Fruit fly (Drosophila melanogaster): ENCODE data around the gene Sirt7.

Sirt7 gene

dm6 chr3R:29049055-29049722 is 6.5 kb upstream of the Sirt7 start, which contains the start of gene CG11837 (continued):
- no peak for TF ChIP-seq CG2678 (tag; optimal IDR thresholded peaks at IDR 0.05)

DNA sequence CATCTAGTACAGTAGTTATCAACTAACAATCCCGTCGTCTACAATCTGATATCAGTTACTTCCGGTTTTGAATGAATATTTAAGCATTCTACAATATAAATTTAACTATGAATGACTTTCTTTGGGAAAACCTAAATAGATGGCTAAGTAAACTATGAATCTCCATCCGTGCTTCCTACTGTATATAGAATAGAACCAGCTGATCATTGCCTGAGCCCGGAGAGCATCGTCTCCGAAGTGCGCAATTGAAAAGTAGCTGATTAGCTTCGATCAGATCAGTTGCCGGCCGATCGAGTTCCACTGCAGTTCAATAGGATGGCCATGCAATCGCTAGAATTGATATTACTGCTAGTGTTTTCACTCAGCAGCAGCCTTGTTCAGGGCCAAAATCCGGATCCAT is 5.0 kb upstream of the Sirt7 start, which contains the start of gene CG11841:
TSS of gene CG11841 (plus strand) at position 301 of the 400 bp plus-strand sequence.
- no peak for TF ChIP-seq bowl (GFP tag; IDR thresholded peaks at IDR 0.05)

DNA sequence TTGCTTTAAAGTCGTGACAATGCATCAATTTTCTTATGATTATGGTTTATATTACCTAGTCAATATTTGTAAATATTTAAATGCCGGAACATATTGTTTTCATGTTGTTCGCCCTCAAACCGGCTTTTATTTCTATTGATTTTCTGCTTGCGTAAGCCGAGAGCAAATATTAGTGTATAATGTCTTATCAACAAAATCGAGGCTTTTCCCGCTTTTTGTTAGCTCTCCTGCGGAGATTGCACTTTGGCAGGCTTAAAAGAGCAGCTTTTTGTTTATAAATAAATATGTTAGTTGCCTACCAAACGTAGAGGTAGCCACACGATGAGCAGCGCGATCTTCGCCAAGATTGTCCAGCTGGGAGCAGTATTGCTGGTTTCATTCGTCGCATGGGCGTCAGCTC is 3.3 kb upstream of the Sirt7 start, which contains the start of gene CG11842:
TSS of gene CG11842 (plus strand) at position 301 of the 400 bp plus-strand sequence.
- TF ChIP-seq Mad (GFP tag; optimal IDR thresholded peaks at IDR 0.05): no peak
- TF ChIP-seq fd64A (GFP tag; optimal IDR thresholded peaks at IDR 0.05): no peak
- TF ChIP-seq sc (optimal IDR thresholded peaks at IDR 0.05): no peak
- TF ChIP-seq sc (GFP tag; optimal IDR thresholded peaks at IDR 0.05): no peak
- no peak for TF ChIP-seq CG6683 (GFP tag; optimal IDR thresholded peaks at IDR 0.05)
- TF ChIP-seq CG2116 (GFP tag; optimal IDR thresholded peaks at IDR 0.05): no peak
- TF ChIP-seq trh (GFP tag; optimal IDR thresholded peaks at IDR 0.05): no peak

DNA sequence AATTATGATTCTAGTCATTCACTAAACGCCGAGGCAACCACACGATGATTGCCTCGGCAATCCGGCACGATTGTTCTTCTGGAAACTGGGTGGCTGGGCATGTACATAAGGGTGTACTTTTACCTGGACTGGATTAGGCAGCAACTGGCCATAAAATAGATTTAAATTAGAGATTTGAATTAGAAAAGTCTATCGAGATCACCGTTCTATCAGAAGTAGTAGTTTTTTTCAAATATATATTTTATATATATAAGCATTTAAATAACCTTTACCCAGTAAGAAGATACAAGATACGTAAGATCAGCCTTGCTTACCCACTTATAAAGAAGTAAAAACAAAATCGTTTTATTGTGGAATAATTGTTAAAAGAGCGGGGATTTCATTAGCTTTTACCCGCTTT is 1.7 kb upstream of the Sirt7 start, which contains the start of gene CG11843:
TSS of gene CG11843 (plus strand) at position 301 of the 400 bp plus-strand sequence.
- TF ChIP-seq Lim3 (GFP tag; IDR thresholded peaks at IDR 0.05) (no peak), HLH54F (GFP tag; optimal IDR thresholded peaks at IDR 0.05) (no peak), CG13123 (GFP tag; optimal IDR thresholded peaks at IDR 0.05) (no peak), bcd (GFP tag; optimal IDR thresholded peaks at IDR 0.05) (no peak), Fer2 (tag; optimal IDR thresholded peaks at IDR 0.05) (no peak), Sin3A (optimal IDR thresholded peaks at IDR 0.05) (no peak), mld (GFP tag; IDR thresholded peaks at IDR 0.05; ENCODE audit: partially characterized antibody) (no peak), CG10431 (GFP tag; optimal IDR thresholded peaks at IDR 0.05) (no peak), CG17612 (GFP tag; IDR thresholded peaks at IDR 0.05) (no peak), Atf3 (GFP tag; optimal IDR thresholded peaks at IDR 0.05) (no peak), CG11504 (tag; optimal IDR thresholded peaks at IDR 0.05) (no peak)

dm6 chr3R:29059385-29059784 is 3.7 kb downstream of the Sirt7 start:
- no peak for TF ChIP-seq CG18011 (GFP tag; optimal IDR thresholded peaks at IDR 0.05)
- TF ChIP-seq Bdp1 (GFP tag; optimal IDR thresholded peaks at IDR 0.05): no peak
- peak; percentile 5 for TF ChIP-seq CG34376 (GFP tag; optimal IDR thresholded peaks at IDR 0.05)
- peak; percentile 21 for TF ChIP-seq grn (GFP tag; optimal IDR thresholded peaks at IDR 0.05)
- 0 out of 2 replicates have a peak, but pooled peaks have one; percentile 14 for TF ChIP-seq crol (GFP tag; IDR thresholded peaks at IDR 0.05)
- TF ChIP-seq GATAe (GFP tag; conservative IDR thresholded peaks at IDR 0.05): peak; percentile 70
- peak; percentile 66 for TF ChIP-seq sd (tag; optimal IDR thresholded peaks at IDR 0.05)
- no peak for TF ChIP-seq row (GFP tag; IDR thresholded peaks at IDR 0.05)
- peak; percentile 5 for TF ChIP-seq sug (tag; optimal IDR thresholded peaks at IDR 0.05)

DNA sequence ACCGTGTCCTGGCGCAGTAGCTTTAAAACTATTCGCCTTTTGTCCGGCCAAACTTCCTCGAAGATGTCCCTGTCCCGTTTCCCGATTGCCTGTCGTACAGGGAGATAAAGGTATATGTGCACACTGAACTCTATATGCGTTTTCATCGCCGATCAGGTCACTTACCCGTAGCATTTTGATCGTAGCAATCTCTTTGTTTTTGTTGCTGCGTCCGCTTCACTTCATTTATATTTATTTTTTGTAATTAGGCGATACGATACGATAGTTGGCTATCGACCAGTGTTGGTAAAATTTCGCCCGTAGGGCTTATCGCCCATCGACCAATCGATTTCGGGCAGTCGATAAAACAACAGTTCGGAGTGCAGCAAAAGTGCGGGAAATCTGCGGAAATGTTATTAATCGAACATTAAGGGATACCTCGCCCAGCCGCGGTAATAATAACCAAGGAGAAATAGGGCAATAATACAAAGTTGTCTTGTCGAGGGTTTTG is 7.0 kb downstream of the Sirt7 start, which contains the start of the genes Cul5 and Bicra:
TSS of gene Cul5 (minus strand) at position 259 of the 490 bp plus-strand sequence.
TSS of gene Bicra (plus strand) at position 324 of the 490 bp plus-strand sequence.
- TF ChIP-seq CG8290 (GFP tag; optimal IDR thresholded peaks at IDR 0.05) (no peak), CG8290 (tag; optimal IDR thresholded peaks at IDR 0.05) (no peak), Lhr (GFP tag; optimal IDR thresholded peaks at IDR 0.05) (no peak), Fer1 (GFP tag; optimal IDR thresholded peaks at IDR 0.05) (no peak), CG15514 (GFP tag; optimal IDR thresholded peaks at IDR 0.05) (peak; percentile 32), Doc3 (GFP tag; IDR thresholded peaks at IDR 0.05; ENCODE audit: partially characterized antibody) (peak; percentile 81; the same call in 2 of the 3 replicates), CG16815 (GFP tag; optimal IDR thresholded peaks at IDR 0.05) (no peak), wek (GFP tag; optimal IDR thresholded peaks at IDR 0.05) (peak; percentile 48), trem (tag; optimal IDR thresholded peaks at IDR 0.05) (peak; percentile 7), CG4854 (GFP tag; optimal IDR thresholded peaks at IDR 0.05) (no peak), bowl (GFP tag; IDR thresholded peaks at IDR 0.05) (no peak), CG10209 (GFP tag; optimal IDR thresholded peaks at IDR 0.05) (no peak), nerfin-2 (GFP tag; IDR thresholded peaks at IDR 0.05; ENCODE audit: partially characterized antibody) (peak; percentile 95), CG6791 (GFP tag; IDR thresholded peaks at IDR 0.05; ENCODE audit: partially characterized antibody) (peak; percentile 92)

Measured in whole organism, embryonic.